Worm (Caenorhabditis elegans): Measurements from ENCODE around the gene fbxa-210.

DNA sequence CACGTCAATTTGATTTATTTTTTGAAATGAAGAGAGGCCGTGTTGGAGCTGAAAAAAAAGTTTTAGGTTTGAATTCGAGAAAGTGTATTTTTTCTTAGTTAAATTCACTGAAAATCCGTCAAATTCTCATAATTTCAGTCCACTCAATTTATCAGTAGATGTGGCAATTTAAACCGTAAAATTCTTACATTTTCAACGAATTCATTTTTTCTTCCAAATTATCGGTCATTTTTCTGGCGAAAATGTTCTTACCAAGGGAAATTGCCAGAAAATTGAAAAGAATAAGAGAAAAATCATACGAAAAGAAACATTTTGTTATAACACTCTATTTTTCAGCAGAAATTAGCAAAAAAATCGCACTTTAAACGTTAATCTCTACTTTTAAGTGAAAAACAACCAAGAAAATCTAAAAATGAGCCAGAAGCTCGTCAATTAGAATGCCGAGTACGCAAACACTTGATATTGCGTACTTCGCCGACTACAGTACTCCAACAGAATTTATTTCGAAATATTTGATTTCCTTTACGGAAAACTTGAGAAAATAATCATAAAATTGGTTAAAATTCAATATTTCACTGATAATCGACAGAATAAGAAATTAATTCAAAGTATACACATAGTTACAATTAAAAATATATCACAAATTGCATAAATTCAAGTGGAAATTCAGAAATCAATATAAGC lies 39.9 kb upstream of the fbxa-210 start, which contains the start of gene fbxa-106:
- TF ChIP-seq nhr-77 (tag; optimal IDR thresholded peaks at IDR 0.05) = no peak
- no peak for TF ChIP-seq ZK546.5 (tag; optimal IDR thresholded peaks at IDR 0.05)
- TF ChIP-seq mdl-1 (tag; optimal IDR thresholded peaks at IDR 0.05) = no peak
- TF ChIP-seq unc-62 (GFP tag; optimal IDR thresholded peaks at IDR 0.05) = no peak
- no peak for TF ChIP-seq lin-15B (tag; optimal IDR thresholded peaks at IDR 0.05)
- no peak for TF ChIP-seq zag-1 (tag; optimal IDR thresholded peaks at IDR 0.05)
- no peak for TF ChIP-seq unc-39 (tag; optimal IDR thresholded peaks at IDR 0.05)
- TF ChIP-seq ama-1 (optimal IDR thresholded peaks at IDR 0.05) = no peak

Data from whole organism, L3 larva.